Fruit fly (Drosophila melanogaster): Measurements from ENCODE around the gene Pcmt.

DNA sequence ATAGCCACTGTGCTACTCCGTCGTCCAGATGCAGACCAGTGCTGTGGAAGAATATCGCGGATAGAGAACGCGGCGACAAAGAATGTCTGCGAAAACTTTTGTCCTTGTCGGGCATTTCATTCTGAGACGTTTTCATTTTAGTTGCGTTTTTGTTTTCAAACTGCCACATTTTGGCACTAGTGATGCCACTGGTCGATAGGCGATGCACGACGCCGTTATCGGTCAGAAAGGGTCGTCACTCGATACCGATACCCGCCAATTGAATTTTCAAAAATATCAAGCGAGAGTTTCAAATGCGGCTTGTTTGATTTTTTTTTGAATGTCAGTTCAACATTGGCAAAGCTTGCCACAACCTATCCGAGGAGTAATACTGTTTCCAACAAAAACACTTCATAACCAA, 3.7 kb downstream of the Pcmt start:
- TF ChIP-seq insv (optimal IDR thresholded peaks at IDR 0.05) (no peak), Sin3A (optimal IDR thresholded peaks at IDR 0.05) (no peak), psq (optimal IDR thresholded peaks at IDR 0.05) (no peak), h (optimal IDR thresholded peaks at IDR 0.05) (no peak), Myc (optimal IDR thresholded peaks at IDR 0.05) (no peak), ttk (optimal IDR thresholded peaks at IDR 0.05) (no peak)
